Worm (Caenorhabditis elegans) whole organism, late embryonic: ENCODE results near the gene F22H10.6.

Experiments used
- ceh-9 ChIP-seq: sonication (generic microtip); optimal IDR thresholded peaks from 2 replicates; lab custom pipeline; 2016; ENCODE audit warnings: mild to moderate bottlenecking, missing genetic modification characterization, inconsistent platforms, missing compliant biosample characterization
- che-1 ChIP-seq: sonication (generic microtip); optimal IDR thresholded peaks from 2 replicates; lab custom pipeline; 2016; ENCODE audit warnings: mild to moderate bottlenecking, missing genetic modification characterization, missing compliant biosample characterization
- elt-2 ChIP-seq: sonication (generic microtip); optimal IDR thresholded peaks from 2 replicates; lab custom pipeline; 2016; ENCODE audit warnings: missing genetic modification reagents, missing genetic modification characterization, missing compliant biosample characterization
- elt-4 ChIP-seq: sonication (generic microtip); optimal IDR thresholded peaks from 2 replicates; lab custom pipeline; 2016; ENCODE audit warnings: missing genetic modification characterization, missing compliant biosample characterization
- lin-11 ChIP-seq: fragments of 200-800 bp; sonication (Bioruptor generic); optimal IDR thresholded peaks from 2 replicates; lab custom pipeline; 2018; ENCODE audit warnings: mild to moderate bottlenecking, missing genetic modification characterization, missing compliant biosample characterization
- nhr-11 ChIP-seq: fragments of 150-350 bp; optimal IDR thresholded peaks from 2 replicates; lab custom pipeline; 2014; ENCODE audit warnings: missing biosample characterization, missing genetic modification characterization
- odd-2 ChIP-seq: sonication (generic microtip); optimal IDR thresholded peaks from 2 replicates; lab custom pipeline; 2017; ENCODE audit warnings: antibody characterized with exemption, mild to moderate bottlenecking, missing genetic modification characterization, missing compliant biosample characterization
- pqm-1 ChIP-seq: sonication (generic microtip); optimal IDR thresholded peaks from 2 replicates; lab custom pipeline; 2016; ENCODE audit warnings: missing genetic modification characterization, missing compliant biosample characterization
- sdc-2 ChIP-seq: sonication (generic microtip); optimal IDR thresholded peaks from 2 replicates; lab custom pipeline; 2016; ENCODE audit warnings: missing genotype, missing genetic modification characterization, missing compliant biosample characterization
- tbx-2 ChIP-seq: sonication (generic microtip); optimal IDR thresholded peaks from 2 replicates; lab custom pipeline; 2016; ENCODE audit warnings: missing genetic modification characterization, missing compliant biosample characterization
- unc-42 ChIP-seq: sonication (generic microtip); optimal IDR thresholded peaks from 2 replicates; lab custom pipeline; 2016; ENCODE audit warnings: missing genotype, missing genetic modification characterization, missing compliant biosample characterization
- unc-86 ChIP-seq: sonication (generic microtip); optimal IDR thresholded peaks from 2 replicates; lab custom pipeline; 2016; ENCODE audit warnings: missing genetic modification characterization, missing compliant biosample characterization

DNA sequence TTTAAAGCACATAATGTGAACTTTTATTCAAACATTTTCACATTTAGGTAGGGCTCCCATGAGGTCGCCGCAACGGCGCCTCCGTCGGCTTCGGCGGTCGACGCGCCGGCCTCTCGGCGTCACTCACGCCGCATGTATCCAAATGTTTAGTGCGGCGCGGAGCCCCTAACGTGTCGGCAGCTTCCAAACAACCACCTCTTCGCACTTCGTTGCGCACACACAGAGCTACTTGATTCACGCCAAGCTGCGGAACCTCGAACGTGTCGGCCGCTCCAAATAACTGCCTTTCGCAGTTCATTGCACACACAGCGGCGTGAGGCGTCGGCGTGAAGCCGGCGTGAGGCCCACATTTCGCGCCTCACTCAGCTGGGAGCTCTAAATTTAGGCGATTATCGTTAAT, at the start of gene F22H10.6:
- TF ChIP-seq elt-2 (tag; lab: Kevin White, UChicago) (no peak), elt-4 (tag; lab: Kevin White, UChicago) (no peak), ceh-9 (no peak), sdc-2 (tag; lab: Kevin White, UChicago) (no peak), pqm-1 (tag; lab: Kevin White, UChicago) (no peak), nhr-11 (no peak), lin-11 (tag; lab: Kevin White, UChicago) (no peak), unc-42 (tag; lab: Kevin White, UChicago) (no peak), che-1 (tag; lab: Kevin White, UChicago) (no peak), unc-86 (tag; lab: Kevin White, UChicago) (no peak), odd-2 (no peak), tbx-2 (tag; lab: Kevin White, UChicago) (no peak)
